Worm (Caenorhabditis elegans) whole organism, late embryonic: ENCODE data around the gene Y73B6BL.14.

ENCODE experiments used
- ama-1 ChIP-seq: fragments of 150-350 bp; optimal IDR thresholded peaks from 2 replicates; lab custom pipeline; 2014
- fax-1 ChIP-seq: sonication (generic microtip); optimal IDR thresholded peaks from 2 replicates; lab custom pipeline; 2016; ENCODE audit warnings: missing genotype, missing genetic modification characterization, missing compliant biosample characterization
- fkh-10 ChIP-seq: fragments of 150-350 bp; optimal IDR thresholded peaks from 2 replicates; lab custom pipeline; 2014; ENCODE audit warnings: missing biosample characterization, missing genetic modification reagents, missing genetic modification characterization
- hlh-8 ChIP-seq: sonication (generic microtip); optimal IDR thresholded peaks from 2 replicates; lab custom pipeline; 2016; ENCODE audit warnings: missing genotype, missing genetic modification characterization, missing compliant biosample characterization
- nhr-11 ChIP-seq: fragments of 150-350 bp; optimal IDR thresholded peaks from 2 replicates; lab custom pipeline; 2014; ENCODE audit warnings: missing biosample characterization, missing genetic modification characterization
- pax-1 ChIP-seq: fragments of 150-350 bp; optimal IDR thresholded peaks from 2 replicates; lab custom pipeline; 2014; ENCODE audit warnings: missing biosample characterization, missing genetic modification characterization
- pha-4 ChIP-seq: fragments of 150-350 bp; optimal IDR thresholded peaks from 2 replicates; lab custom pipeline; 2018; ENCODE audit warnings: missing biosample characterization, missing genetic modification reagents, missing genetic modification characterization

DNA sequence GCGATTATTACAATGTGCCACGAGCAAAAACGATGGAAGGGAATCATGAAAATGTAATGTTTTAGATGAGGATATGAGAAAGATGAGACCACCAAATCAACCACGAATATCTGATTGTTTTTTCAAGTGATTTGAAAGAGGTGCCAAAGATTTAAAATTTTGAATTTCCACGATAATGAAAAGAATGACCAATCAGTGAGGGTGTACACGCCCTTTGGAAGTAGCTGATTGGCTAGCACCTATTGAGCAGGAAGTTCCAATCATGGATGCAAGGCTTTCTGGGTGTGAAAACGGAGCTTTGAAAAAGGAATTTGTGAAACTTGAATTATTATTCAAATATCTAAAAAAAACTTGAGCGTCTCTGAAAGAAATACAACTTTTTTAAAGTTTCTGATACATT, 48.8 kb upstream of the Y73B6BL.14 start:
- no peak for TF ChIP-seq ama-1 (lab: Kevin White, UChicago)
- TF ChIP-seq nhr-11 (tag; lab: Kevin White, UChicago): no peak
- no peak for TF ChIP-seq pha-4
- TF ChIP-seq hlh-8: no peak
- TF ChIP-seq pax-1: no peak
- TF ChIP-seq fkh-10 (GFP tag; lab: Kevin White, UChicago): no peak
- no peak for TF ChIP-seq fax-1
